Fruit fly (Drosophila melanogaster) whole organism, embryonic: ENCODE results near the gene nAChRbeta1.

Experiments
- Aef1 ChIP-seq: fragments of 200-800 bp; sonication (Bioruptor generic); IDR thresholded peaks from 3 replicates; pipeline ENCODE4 v1.3.6; 2022; ENCODE audit warnings: missing biosample characterization, missing genetic modification characterization
- Atf6 ChIP-seq: fragments of 200-800 bp; sonication (Bioruptor generic); IDR thresholded peaks from 2 replicates; pipeline ENCODE4 v1.3.6; 2022; ENCODE audit warnings: missing biosample characterization, missing genetic modification characterization
- CG10543 ChIP-seq: fragments of 200-800 bp; sonication (Bioruptor generic); optimal IDR thresholded peaks from 3 replicates; lab custom pipeline; 2017; ENCODE audit warnings: missing biosample characterization, mild to moderate bottlenecking, missing genetic modification characterization, moderate library complexity
- CG11398 ChIP-seq: fragments of 200-800 bp; sonication (Bioruptor generic); optimal IDR thresholded peaks from 2 replicates; lab custom pipeline; 2016; ENCODE audit warnings: missing biosample characterization, missing genetic modification characterization
- CG11695 ChIP-seq: fragments of 200-800 bp; sonication (Bioruptor generic); IDR thresholded peaks from 3 replicates; pipeline ENCODE4 v1.3.6; 2022; ENCODE audit warnings: missing biosample characterization, missing genetic modification characterization
- CG11696 ChIP-seq: fragments of 200-800 bp; sonication (Bioruptor generic); IDR thresholded peaks from 2 replicates; pipeline ENCODE4 v1.3.6; 2022; ENCODE audit warnings: missing biosample characterization, missing genetic modification characterization
- CG13894 ChIP-seq: fragments of 200-800 bp; sonication (Bioruptor generic); optimal IDR thresholded peaks from 3 replicates; lab custom pipeline; 2018; ENCODE audit warnings: missing biosample characterization, mild to moderate bottlenecking, missing genetic modification characterization, moderate library complexity
- CG15696 ChIP-seq: fragments of 200-800 bp; sonication (Bioruptor generic); optimal IDR thresholded peaks from 2 replicates; lab custom pipeline; 2019; ENCODE audit warnings: missing biosample characterization, mild to moderate bottlenecking, missing genetic modification characterization, moderate library complexity
- CG17359 ChIP-seq: fragments of 200-800 bp; sonication (Bioruptor generic); optimal IDR thresholded peaks from 3 replicates; lab custom pipeline; 2018; ENCODE audit warnings: missing biosample characterization, mild to moderate bottlenecking, missing genetic modification characterization, moderate library complexity
- CG18011 ChIP-seq: fragments of 200-800 bp; sonication (Bioruptor generic); optimal IDR thresholded peaks from 2 replicates; lab custom pipeline; 2017; ENCODE audit warnings: missing biosample characterization, missing genetic modification characterization, mild to moderate bottlenecking, moderate library complexity, missing genotype
- CG18262 ChIP-seq: fragments of 200-800 bp; optimal IDR thresholded peaks from 3 replicates; lab custom pipeline; 2019; ENCODE audit warnings: missing biosample characterization, mild to moderate bottlenecking, missing genetic modification characterization, moderate library complexity
- CG33557 ChIP-seq: fragments of 200-800 bp; sonication (Bioruptor generic); optimal IDR thresholded peaks from 2 replicates; lab custom pipeline; 2019; ENCODE audit warnings: missing biosample characterization, mild to moderate bottlenecking, missing genetic modification characterization, moderate library complexity
- CG3726 ChIP-seq: fragments of 200-800 bp; sonication (Bioruptor generic); IDR thresholded peaks from 3 replicates; pipeline ENCODE4, ENCODE4 v1.3.6; 2022; ENCODE audit warnings: missing biosample characterization, missing genetic modification characterization
- CG4404 ChIP-seq: fragments of 200-800 bp; sonication (Bioruptor generic); IDR thresholded peaks from 2 replicates; pipeline ENCODE4 v1.3.6; 2022; ENCODE audit warnings: missing biosample characterization, missing genetic modification characterization
- CG4730 ChIP-seq: fragments of 200-800 bp; sonication (Bioruptor generic); IDR thresholded peaks from 2 replicates; pipeline ENCODE4 v1.3.6; 2022; ENCODE audit warnings: missing biosample characterization, missing genetic modification characterization
- CG6254 ChIP-seq: fragments of 200-800 bp; sonication (Bioruptor generic); optimal IDR thresholded peaks from 3 replicates; lab custom pipeline; 2017; ENCODE audit warnings: mild to moderate bottlenecking, missing biosample characterization, missing genetic modification reagents, missing genetic modification characterization
- CG9817 ChIP-seq: fragments of 200-800 bp; sonication (Bioruptor generic); optimal IDR thresholded peaks from 2 replicates; lab custom pipeline; 2018; ENCODE audit warnings: missing biosample characterization, mild to moderate bottlenecking, missing genetic modification characterization, moderate library complexity
- CTCF ChIP-seq: fragments of 200-800 bp; sonication (Bioruptor generic); optimal IDR thresholded peaks from 2 replicates; lab custom pipeline; 2017; ENCODE audit warnings: missing biosample characterization, mild to moderate bottlenecking, missing genetic modification characterization, moderate library complexity
- CkIIα-i1 ChIP-seq: fragments of 200-800 bp; sonication (Bioruptor generic); IDR thresholded peaks from 2 replicates; pipeline ENCODE4 v1.3.6; 2022; ENCODE audit warnings: missing biosample characterization, missing genetic modification characterization
- D ChIP-seq, 2 experiments: fragments of 200-800 bp in 1 of 2; fragments of >200 bp in 1 of 2; sonication (Bioruptor generic) in 1 of 2; optimal IDR thresholded peaks; 2 replicates in 1 of 2; 3 replicates in 1 of 2; lab custom pipeline; 2017; ENCODE audit warnings: mild to moderate bottlenecking in 1 of 2, missing biosample characterization in 1 of 2, missing genetic modification characterization in 1 of 2, missing genetic modification reagents in 1 of 2
- Dref ChIP-seq: fragments of 200-800 bp; sonication (Bioruptor generic); IDR thresholded peaks from 2 replicates; pipeline ENCODE4 v1.3.6; 2022; ENCODE audit warnings: missing biosample characterization, missing genetic modification characterization
- Eip74EF ChIP-seq, 2 experiments: fragments of 200-800 bp in 1 of 2; fragments of >200 bp in 1 of 2; sonication (Bioruptor generic) in 1 of 2; optimal IDR thresholded peaks; 2 replicates each; lab custom pipeline; 2017 to 2019; ENCODE audit warnings: missing biosample characterization in 2 of 2, missing genetic modification characterization in 2 of 2, mild to moderate bottlenecking in 1 of 2, moderate library complexity in 1 of 2
- Ets97D ChIP-seq: fragments of 200-800 bp; sonication (Bioruptor generic); optimal IDR thresholded peaks from 3 replicates; lab custom pipeline; 2016; ENCODE audit warnings: missing biosample characterization, missing genetic modification characterization
- HHEX ChIP-seq: fragments of 200-800 bp; sonication (Bioruptor generic); optimal IDR thresholded peaks from 3 replicates; lab custom pipeline; 2017; ENCODE audit warnings: missing biosample characterization, mild to moderate bottlenecking, missing genetic modification characterization, missing genetic modification reagents
- HLHmδ ChIP-seq: fragments of 200-800 bp; sonication (Bioruptor generic); optimal IDR thresholded peaks from 2 replicates; lab custom pipeline; 2018; ENCODE audit warnings: missing biosample characterization, mild to moderate bottlenecking, missing genetic modification characterization, moderate library complexity
- Hmr ChIP-seq: fragments of 200-800 bp; sonication (Bioruptor generic); optimal IDR thresholded peaks from 3 replicates; lab custom pipeline; 2017; ENCODE audit warnings: mild to moderate bottlenecking, missing biosample characterization, missing genetic modification reagents, missing genetic modification characterization
- Hr3 ChIP-seq: fragments of 200-800 bp; sonication (Bioruptor generic); optimal IDR thresholded peaks from 3 replicates; lab custom pipeline; 2016; ENCODE audit warnings: missing biosample characterization, missing genetic modification characterization
- Max ChIP-seq: fragments of 200-800 bp; sonication (Bioruptor generic); optimal IDR thresholded peaks from 2 replicates; lab custom pipeline; 2016; ENCODE audit warnings: missing biosample characterization, mild to moderate bottlenecking, missing genetic modification characterization
- Ptx1 ChIP-seq: fragments of 200-800 bp; sonication (Bioruptor generic); IDR thresholded peaks from 2 replicates; pipeline ENCODE4 v1.3.6; 2022; ENCODE audit warnings: missing biosample characterization, missing genetic modification characterization
- Rx ChIP-seq: fragments of 200-800 bp; sonication (Bioruptor generic); IDR thresholded peaks from 2 replicates; pipeline ENCODE4 v1.3.6; 2022; ENCODE audit warnings: missing biosample characterization, missing genetic modification characterization
- Scr ChIP-seq: fragments of 200-800 bp; sonication (Bioruptor generic); IDR thresholded peaks from 2 replicates; pipeline ENCODE4 v1.3.6; 2022; ENCODE audit warnings: missing biosample characterization, missing genetic modification characterization; ENCODE audit not compliant: partially characterized antibody
- Sry-β ChIP-seq: fragments of 200-800 bp; sonication (Bioruptor generic); optimal IDR thresholded peaks from 2 replicates; lab custom pipeline; 2018; ENCODE audit warnings: missing biosample characterization, mild to moderate bottlenecking, missing genetic modification characterization, moderate library complexity
- ab ChIP-seq: fragments of 200-800 bp; sonication (Bioruptor generic); optimal IDR thresholded peaks from 2 replicates; lab custom pipeline; 2016; ENCODE audit warnings: missing biosample characterization, missing genetic modification characterization
- ap ChIP-seq: fragments of 200-800 bp; sonication (Bioruptor generic); IDR thresholded peaks from 2 replicates; pipeline ENCODE4 v1.3.6; 2022; ENCODE audit warnings: missing biosample characterization, missing genetic modification characterization
- ara ChIP-seq: fragments of 200-800 bp; sonication (Bioruptor generic); IDR thresholded peaks from 2 replicates; pipeline ENCODE4 v1.3.6; 2022; ENCODE audit warnings: missing biosample characterization, missing genetic modification characterization
- bab2 ChIP-seq: fragments of 200-800 bp; sonication (Bioruptor generic); optimal IDR thresholded peaks from 2 replicates; lab custom pipeline; 2016; ENCODE audit warnings: missing biosample characterization, missing genetic modification characterization
- btn ChIP-seq: fragments of 200-800 bp; sonication (Bioruptor generic); optimal IDR thresholded peaks from 2 replicates; lab custom pipeline; 2016; ENCODE audit warnings: missing biosample characterization, missing genetic modification characterization
- ci ChIP-seq: fragments of 200-800 bp; sonication (Bioruptor generic); IDR thresholded peaks from 3 replicates; pipeline ENCODE4 v1.3.6; 2022; ENCODE audit warnings: missing biosample characterization, missing genetic modification characterization
- dan ChIP-seq: fragments of 200-800 bp; sonication (Bioruptor generic); IDR thresholded peaks from 2 replicates; pipeline ENCODE4 v1.3.6; 2022; ENCODE audit warnings: missing biosample characterization, missing genetic modification characterization
- danr ChIP-seq: fragments of 200-800 bp; sonication (Bioruptor generic); IDR thresholded peaks from 2 replicates; pipeline ENCODE4 v1.3.6; 2022; ENCODE audit warnings: missing biosample characterization, missing genetic modification characterization
- hbn ChIP-seq: fragments of 200-800 bp; sonication (Bioruptor generic); IDR thresholded peaks from 2 replicates; pipeline ENCODE4 v1.3.6; 2022; ENCODE audit warnings: missing biosample characterization, missing genetic modification characterization; ENCODE audit not compliant: partially characterized antibody
- lov ChIP-seq, 2 experiments: fragments of 200-800 bp in 1 of 2; fragments of >200 bp in 1 of 2; sonication (Bioruptor generic) in 1 of 2; IDR thresholded peaks in 1 of 2; optimal IDR thresholded peaks in 1 of 2; 2 replicates in 1 of 2; 3 replicates in 1 of 2; pipeline versions ENCODE4 v1.3.6 to Lab custom; 2017 to 2022; ENCODE audit warnings: missing biosample characterization in 1 of 2, missing genetic modification characterization in 1 of 2
- mam ChIP-seq: fragments of 200-800 bp; sonication (Bioruptor generic); optimal IDR thresholded peaks from 3 replicates; lab custom pipeline; 2016; ENCODE audit warnings: missing biosample characterization, missing genetic modification characterization
- mirr ChIP-seq: fragments of 200-800 bp; sonication (Bioruptor generic); optimal IDR thresholded peaks from 3 replicates; lab custom pipeline; 2018; ENCODE audit warnings: missing biosample characterization, mild to moderate bottlenecking, missing genetic modification characterization
- psq ChIP-seq: fragments of 200-800 bp; sonication (Bioruptor generic); optimal IDR thresholded peaks from 2 replicates; lab custom pipeline; 2017; ENCODE audit warnings: missing biosample characterization, missing genetic modification characterization
- row ChIP-seq: fragments of 200-800 bp; sonication (Bioruptor generic); IDR thresholded peaks from 3 replicates; pipeline ENCODE4 v1.3.6; 2022; ENCODE audit warnings: missing biosample characterization, missing genetic modification characterization
- so ChIP-seq: fragments of 200-800 bp; sonication (Bioruptor generic); IDR thresholded peaks from 3 replicates; pipeline ENCODE4 v1.3.6; 2022; ENCODE audit warnings: missing biosample characterization, missing genetic modification characterization
- tap ChIP-seq: fragments of 200-800 bp; optimal IDR thresholded peaks from 3 replicates; lab custom pipeline; 2019; ENCODE audit warnings: missing biosample characterization, mild to moderate bottlenecking, missing genetic modification characterization, moderate library complexity
- twi ChIP-seq: fragments of 200-800 bp; optimal IDR thresholded peaks from 2 replicates; lab custom pipeline; 2019; ENCODE audit warnings: missing biosample characterization, mild to moderate bottlenecking, missing genetic modification characterization, moderate library complexity

The nAChRbeta1 gene

DNA sequence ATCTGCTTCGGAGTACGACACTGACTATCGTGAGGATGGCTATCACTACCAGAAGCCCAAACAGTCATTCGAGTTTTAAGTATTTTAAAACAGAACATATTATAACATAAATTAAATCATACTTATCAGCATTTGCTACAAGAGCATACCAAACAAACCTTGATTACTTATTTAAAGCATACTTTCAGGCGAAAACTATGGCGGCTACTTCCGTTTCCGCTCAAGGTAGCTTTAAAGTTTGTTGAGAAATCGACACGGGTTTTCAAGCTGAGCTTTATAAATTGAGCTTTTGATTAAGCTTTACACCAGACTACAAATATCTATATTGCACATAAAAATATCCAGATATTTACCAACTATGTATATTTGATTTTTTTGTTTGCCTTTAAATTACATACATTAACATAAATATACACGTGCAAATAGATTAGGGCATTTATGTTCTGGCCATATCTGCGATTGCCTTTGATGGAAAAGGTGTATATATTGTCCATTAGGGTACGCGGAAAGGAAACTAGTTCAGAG is 45.9 kb downstream of the nAChRbeta1 start (continued):
- TF ChIP-seq tap (tag; lab: Kevin White, UChicago) (peak; percentile 77), so (GFP tag; lab: Robert Waterston, UW) (0 out of 3 replicates have a peak, but pooled peaks have one; percentile 77), CG18262 (no peak), CG9817 (peak; percentile 50), D (optimal IDR thresholded peaks at IDR 0.05; lab: Kevin White, UChicago) (no peak), D (GFP tag; optimal IDR thresholded peaks at IDR 0.05; lab: Kevin White, UChicago) (peak; percentile 73), ara (GFP tag; lab: Robert Waterston, UW) (0 out of 2 replicates have a peak, but pooled peaks have one; percentile 54), twi (no peak), HLHmδ (GFP tag; lab: Kevin White, UChicago) (peak; percentile 87), CG11696 (GFP tag; lab: Robert Waterston, UW) (peak; percentile 62), row (GFP tag; lab: Robert Waterston, UW) (0 out of 3 replicates have a peak, but pooled peaks have one; percentile 6), Aef1 (GFP tag; lab: Robert Waterston, UW) (no peak), Dref (GFP tag; lab: Robert Waterston, UW) (no peak), CG33557 (peak; percentile 60), CG17359 (tag; lab: Kevin White, UChicago) (peak; percentile 86), Scr (GFP tag; lab: Robert Waterston, UW) (no peak), Hr3 (no peak), Atf6 (GFP tag; lab: Robert Waterston, UW) (peak; percentile 71), ci (GFP tag; lab: Robert Waterston, UW) (peak; percentile 98), CG13894 (tag; lab: Kevin White, UChicago) (peak; percentile 59), ap (GFP tag; lab: Robert Waterston, UW) (peak; percentile 58), CG4404 (no peak), HHEX (GFP tag; lab: Kevin White, UChicago) (peak; percentile 92), bab2 (peak; percentile 2), Rx (GFP tag; lab: Robert Waterston, UW) (peak; percentile 38), CG11398 (GFP tag; lab: Kevin White, UChicago) (peak; percentile 74), Sry-β (peak; percentile 67), lov (optimal IDR thresholded peaks at IDR 0.05; lab: Kevin White, UChicago) (no peak), lov (GFP tag; IDR thresholded peaks at IDR 0.05; lab: Robert Waterston, UW) (peak; percentile 90; the same call in 2 of the 3 replicates), dan (GFP tag; lab: Robert Waterston, UW) (no peak), CG15696 (tag; lab: Kevin White, UChicago) (no peak), psq (GFP tag; lab: Kevin White, UChicago) (peak; percentile 1), CTCF (GFP tag; lab: Kevin White, UChicago) (peak; percentile 69), CG3726 (GFP tag; lab: Robert Waterston, UW) (peak; percentile 57; the same call in 1 of the 3 replicates), Hmr (GFP tag; lab: Kevin White, UChicago) (peak; percentile 90), ab (no peak), CkIIα-i1 (no peak), CG10543 (GFP tag; lab: Kevin White, UChicago) (peak; percentile 85), btn (GFP tag; lab: Kevin White, UChicago) (peak; percentile 48), mirr (GFP tag; lab: Kevin White, UChicago) (peak; percentile 96), Ptx1 (GFP tag; lab: Robert Waterston, UW) (no peak; the same call in 1 of the 2 replicates), CG11695 (GFP tag; lab: Robert Waterston, UW) (0 out of 3 replicates have a peak, but pooled peaks have one; percentile 44), hbn (GFP tag; lab: Robert Waterston, UW) (no peak), Max (GFP tag; lab: Kevin White, UChicago) (peak; percentile 69), mam (GFP tag; lab: Kevin White, UChicago) (peak; percentile 21), CG4730 (GFP tag; lab: Robert Waterston, UW) (no peak), Ets97D (GFP tag; lab: Kevin White, UChicago) (peak; percentile 98), CG18011 (GFP tag; lab: Kevin White, UChicago) (peak; percentile 83), danr (GFP tag; lab: Robert Waterston, UW) (no peak), CG6254 (GFP tag; lab: Kevin White, UChicago) (peak; percentile 83), Eip74EF (GFP tag; optimal IDR thresholded peaks at IDR 0.05; lab: Kevin White, UChicago) (peak in 1 of 2 experiments; percentile 82)
